Fruit fly (Drosophila melanogaster) whole organism, prepupa: ENCODE data around the gene CG4907.

Source experiments
- CG10669 ChIP-seq: fragments of 200-800 bp; sonication (Bioruptor generic); optimal IDR thresholded peaks from 3 replicates; lab custom pipeline; 2018; ENCODE audit warnings: missing biosample characterization, mild to moderate bottlenecking, missing genetic modification characterization, moderate library complexity
- CG11762 ChIP-seq: fragments of 200-800 bp; sonication (Bioruptor generic); optimal IDR thresholded peaks from 3 replicates; lab custom pipeline; 2016; ENCODE audit warnings: missing biosample characterization, missing genetic modification characterization; ENCODE audit not compliant: insufficient read depth
- CG11902 ChIP-seq: fragments of 200-800 bp; sonication (Bioruptor generic); optimal IDR thresholded peaks from 3 replicates; lab custom pipeline; 2016; ENCODE audit warnings: missing biosample characterization, missing genetic modification characterization
- CG15336 ChIP-seq: fragments of 200-800 bp; sonication (Bioruptor generic); IDR thresholded peaks from 2 replicates; pipeline ENCODE4 v1.3.6; 2022; ENCODE audit warnings: missing biosample characterization, missing genetic modification characterization
- CG31627 ChIP-seq: fragments of 200-800 bp; sonication (Bioruptor generic); optimal IDR thresholded peaks from 3 replicates; lab custom pipeline; 2016; ENCODE audit warnings: missing biosample characterization, missing genetic modification characterization
- CG32006 ChIP-seq: fragments of 200-800 bp; sonication (Bioruptor generic); optimal IDR thresholded peaks from 3 replicates; lab custom pipeline; 2017; ENCODE audit warnings: missing biosample characterization, mild to moderate bottlenecking, missing genetic modification characterization
- CG34406 ChIP-seq: fragments of 200-800 bp; sonication (Bioruptor generic); optimal IDR thresholded peaks from 3 replicates; lab custom pipeline; 2016; ENCODE audit warnings: missing biosample characterization, missing genetic modification characterization
- CG3919 ChIP-seq: fragments of 200-800 bp; sonication (Bioruptor generic); optimal IDR thresholded peaks from 3 replicates; lab custom pipeline; 2016; ENCODE audit warnings: missing biosample characterization, missing genetic modification characterization
- CG6163 ChIP-seq: fragments of 200-800 bp; sonication (Bioruptor generic); IDR thresholded peaks from 3 replicates; pipeline ENCODE4 v1.3.6; 2022; ENCODE audit warnings: missing biosample characterization, missing genetic modification characterization
- CG6792 ChIP-seq: fragments of 200-800 bp; sonication (Bioruptor generic); optimal IDR thresholded peaks from 3 replicates; lab custom pipeline; 2016; ENCODE audit warnings: missing biosample characterization, missing genetic modification characterization
- CG6808 ChIP-seq: fragments of 200-800 bp; sonication (Bioruptor generic); optimal IDR thresholded peaks from 3 replicates; lab custom pipeline; 2017; ENCODE audit warnings: missing biosample characterization, missing genetic modification characterization, mild to moderate bottlenecking, moderate library complexity, missing genetic modification reagents
- CG6854 ChIP-seq: fragments of 200-800 bp; sonication (Bioruptor generic); optimal IDR thresholded peaks from 2 replicates; lab custom pipeline; 2017; ENCODE audit warnings: missing biosample characterization, mild to moderate bottlenecking, missing genetic modification characterization
- CG7368 ChIP-seq: fragments of 200-800 bp; sonication (Bioruptor generic); optimal IDR thresholded peaks from 3 replicates; lab custom pipeline; 2016; ENCODE audit warnings: missing biosample characterization, missing genetic modification characterization
- CG8119 ChIP-seq: fragments of 200-800 bp; sonication (Bioruptor generic); IDR thresholded peaks from 3 replicates; pipeline ENCODE4 v1.3.6; 2022; ENCODE audit warnings: missing biosample characterization, missing genetic modification characterization
- CG8319 ChIP-seq: fragments of 200-800 bp; sonication (Bioruptor generic); optimal IDR thresholded peaks from 3 replicates; lab custom pipeline; 2016; ENCODE audit warnings: missing biosample characterization, missing genetic modification characterization
- CG8632 ChIP-seq: fragments of 200-800 bp; sonication (Bioruptor generic); optimal IDR thresholded peaks from 3 replicates; lab custom pipeline; 2016; ENCODE audit warnings: missing biosample characterization, missing genetic modification characterization
- Eip78C ChIP-seq: fragments of 200-800 bp; sonication (Bioruptor generic); peaks from one replicate; lab custom pipeline; 2016; ENCODE audit warnings: missing biosample characterization, missing genetic modification characterization
- Eip93F ChIP-seq: fragments of 200-800 bp; sonication (Bioruptor generic); optimal IDR thresholded peaks from 2 replicates; lab custom pipeline; 2016; ENCODE audit warnings: missing biosample characterization, mild to moderate bottlenecking, missing genetic modification characterization
- Ets21C ChIP-seq: fragments of 200-800 bp; sonication (Bioruptor generic); optimal IDR thresholded peaks from 3 replicates; lab custom pipeline; 2016; ENCODE audit warnings: missing biosample characterization, missing genetic modification characterization
- Ets96B ChIP-seq: fragments of 200-800 bp; optimal IDR thresholded peaks from 2 replicates; lab custom pipeline; 2019; ENCODE audit warnings: missing biosample characterization, mild to moderate bottlenecking, missing genetic modification characterization, moderate library complexity
- Gug ChIP-seq: fragments of 200-800 bp; sonication (Bioruptor generic); IDR thresholded peaks from 2 replicates; pipeline ENCODE4 v1.3.6; 2022; ENCODE audit warnings: missing biosample characterization, missing genetic modification characterization
- Hr39 ChIP-seq: fragments of 200-800 bp; sonication (Bioruptor generic); optimal IDR thresholded peaks from 2 replicates; lab custom pipeline; 2016; ENCODE audit warnings: missing biosample characterization, missing genetic modification characterization
- Lpt ChIP-seq: fragments of 200-800 bp; sonication (Bioruptor generic); optimal IDR thresholded peaks from 3 replicates; lab custom pipeline; 2016; ENCODE audit warnings: missing biosample characterization, missing genetic modification characterization
- Smox ChIP-seq: fragments of 200-800 bp; sonication (Bioruptor generic); optimal IDR thresholded peaks from 3 replicates; lab custom pipeline; 2016; ENCODE audit warnings: missing biosample characterization, missing genetic modification characterization
- achi ChIP-seq: fragments of 200-800 bp; sonication (Bioruptor generic); optimal IDR thresholded peaks from 3 replicates; lab custom pipeline; 2016; ENCODE audit warnings: missing biosample characterization, missing genetic modification characterization
- acj6 ChIP-seq: fragments of 200-800 bp; sonication (Bioruptor generic); optimal IDR thresholded peaks from 3 replicates; lab custom pipeline; 2016; ENCODE audit warnings: missing biosample characterization, missing genetic modification characterization
- dac ChIP-seq: fragments of 200-800 bp; sonication (Bioruptor generic); optimal IDR thresholded peaks from 2 replicates; lab custom pipeline; 2017; ENCODE audit warnings: missing biosample characterization, mild to moderate bottlenecking, missing genetic modification characterization
- dsx ChIP-seq: fragments of 200-800 bp; optimal IDR thresholded peaks from 3 replicates; lab custom pipeline; 2019; ENCODE audit warnings: missing biosample characterization, mild to moderate bottlenecking, missing genetic modification characterization, moderate library complexity; ENCODE audit not compliant: poor library complexity, severe bottlenecking
- esn ChIP-seq: fragments of 200-800 bp; sonication (Bioruptor generic); optimal IDR thresholded peaks from 2 replicates; lab custom pipeline; 2016; ENCODE audit warnings: missing biosample characterization, mild to moderate bottlenecking, missing genetic modification characterization, moderate library complexity
- fd59A ChIP-seq: fragments of 200-800 bp; sonication (Bioruptor generic); optimal IDR thresholded peaks from 2 replicates; lab custom pipeline; 2017; ENCODE audit warnings: missing biosample characterization, mild to moderate bottlenecking, missing genetic modification characterization, missing genetic modification reagents
- fd85E ChIP-seq: fragments of 200-800 bp; sonication (Bioruptor generic); optimal IDR thresholded peaks from 3 replicates; lab custom pipeline; 2016; ENCODE audit warnings: missing biosample characterization, missing genetic modification characterization
- fkh ChIP-seq: fragments of 200-800 bp; sonication (Bioruptor generic); optimal IDR thresholded peaks from 3 replicates; lab custom pipeline; 2017; ENCODE audit warnings: missing biosample characterization, mild to moderate bottlenecking, missing genetic modification characterization, moderate library complexity
- lz ChIP-seq: fragments of 200-800 bp; sonication (Bioruptor generic); optimal IDR thresholded peaks from 3 replicates; lab custom pipeline; 2016; ENCODE audit warnings: missing biosample characterization, missing genetic modification characterization
- pdm3 ChIP-seq: fragments of 200-800 bp; sonication (Bioruptor generic); optimal IDR thresholded peaks from 3 replicates; lab custom pipeline; 2016; ENCODE audit warnings: missing biosample characterization, missing genetic modification characterization
- spab ChIP-seq: fragments of 200-800 bp; sonication (Bioruptor generic); optimal IDR thresholded peaks from 2 replicates; lab custom pipeline; 2017; ENCODE audit warnings: missing biosample characterization, mild to moderate bottlenecking, missing genetic modification characterization, missing genetic modification reagents
- topi ChIP-seq: fragments of 200-800 bp; sonication (Bioruptor generic); optimal IDR thresholded peaks from 3 replicates; lab custom pipeline; 2016; ENCODE audit warnings: missing biosample characterization, missing genetic modification characterization

Gene CG4907

DNA sequence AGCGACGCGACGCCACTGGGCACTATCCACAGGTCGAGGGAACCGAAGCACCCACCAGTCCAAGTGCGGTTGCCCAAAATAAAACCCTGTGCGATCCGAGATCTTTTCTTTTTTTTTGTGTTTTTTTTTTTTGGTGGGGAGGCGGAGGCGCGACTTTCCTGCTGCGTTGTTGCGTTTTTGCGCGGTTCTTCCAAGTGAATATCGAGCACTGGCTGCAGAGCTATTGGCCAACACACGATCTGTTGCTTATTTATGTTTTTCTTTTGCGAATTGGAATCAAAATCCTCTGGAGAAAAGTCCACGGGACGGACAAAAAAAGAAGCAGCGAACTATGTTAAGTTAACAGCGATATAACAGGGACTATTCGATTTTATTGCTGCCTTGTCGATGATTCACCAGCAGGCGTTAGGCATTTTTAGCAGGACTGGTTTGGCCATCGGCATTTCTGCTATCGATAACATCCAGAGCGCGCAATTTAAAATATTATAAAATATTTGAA, 10.3 kb upstream of the CG4907 start, which contains the start of gene wge (continued):
- TF ChIP-seq lz (GFP tag; lab: Kevin White, UChicago) (peak; percentile 1), Smox (GFP tag; lab: Kevin White, UChicago) (no peak), Ets96B (tag; lab: Kevin White, UChicago) (peak; percentile 64), fd59A (peak; percentile 64), Gug (GFP tag; lab: Robert Waterston, UW) (peak; percentile 69), acj6 (GFP tag; lab: Kevin White, UChicago) (peak; percentile 22), Lpt (peak; percentile 65), CG10669 (peak; percentile 74), CG8319 (GFP tag; lab: Kevin White, UChicago) (peak; percentile 24), Hr39 (no peak), dsx (GFP tag; lab: Kevin White, UChicago) (peak; percentile 71), CG7368 (peak; percentile 23), CG6808 (GFP tag; lab: Kevin White, UChicago) (peak; percentile 93), CG8119 (peak; percentile 90), CG6792 (peak; percentile 22), esn (GFP tag; lab: Kevin White, UChicago) (peak; percentile 27), fkh (GFP tag; lab: Kevin White, UChicago) (no peak), pdm3 (GFP tag; lab: Kevin White, UChicago) (no peak), spab (GFP tag; lab: Kevin White, UChicago) (peak; percentile 87)

dm6 chr3R:22719607-22719949, 9.0 kb upstream of the CG4907 start:
- TF ChIP-seq Eip78C (GFP tag; lab: Kevin White, UChicago), result no peak
- TF ChIP-seq CG15336, result no peak
- no peak for TF ChIP-seq fd85E (GFP tag; lab: Kevin White, UChicago)
- TF ChIP-seq achi (GFP tag; lab: Kevin White, UChicago), result no peak
- TF ChIP-seq CG6163, result no peak
- TF ChIP-seq CG11902 (GFP tag; lab: Kevin White, UChicago), result no peak
- no peak for TF ChIP-seq CG6854 (GFP tag; lab: Kevin White, UChicago)
- no peak for TF ChIP-seq CG8632
- TF ChIP-seq spab (GFP tag; lab: Kevin White, UChicago), result no peak
- no peak for TF ChIP-seq Eip93F (GFP tag; lab: Kevin White, UChicago)

- no peak for TF ChIP-seq CG7368
- no peak for TF ChIP-seq CG34406
- TF ChIP-seq Gug (GFP tag; lab: Robert Waterston, UW), result no peak
- no peak for TF ChIP-seq Ets21C (GFP tag; lab: Kevin White, UChicago)
- TF ChIP-seq Eip93F (GFP tag; lab: Kevin White, UChicago), result no peak
- TF ChIP-seq Eip78C (GFP tag; lab: Kevin White, UChicago), result no peak
- no peak for TF ChIP-seq dac (GFP tag; lab: Kevin White, UChicago)
- no peak for TF ChIP-seq topi
- no peak for TF ChIP-seq spab (GFP tag; lab: Kevin White, UChicago)
Observed at dm6 chr3R:22718937-22719606, 8.5 kb upstream of the CG4907 start.

dm6 chr3R:22718401-22718800, 7.8 kb upstream of the CG4907 start:
- no peak for TF ChIP-seq CG32006 (GFP tag; lab: Kevin White, UChicago)
- TF ChIP-seq CG31627 (GFP tag; lab: Kevin White, UChicago), result no peak
- no peak for TF ChIP-seq Eip93F (GFP tag; lab: Kevin White, UChicago)

DNA sequence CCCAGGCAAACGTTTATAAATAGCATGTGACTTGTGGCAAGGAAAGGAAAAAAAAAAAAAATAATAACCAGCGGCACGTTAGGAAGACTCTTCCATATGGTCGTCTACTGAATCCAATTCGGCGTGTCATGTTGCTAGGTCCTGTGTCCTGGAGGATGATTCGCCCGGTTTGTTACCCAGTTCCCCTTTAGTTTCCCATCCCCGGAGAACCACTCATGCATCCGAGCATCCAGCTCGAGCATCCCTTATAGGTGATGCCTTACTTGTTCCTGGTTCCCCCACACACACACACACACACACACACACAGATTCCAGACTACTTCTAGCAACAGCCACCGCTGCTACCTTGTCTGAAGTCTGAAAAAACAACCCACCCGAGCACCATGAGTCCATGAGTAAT, 7.3 kb upstream of the CG4907 start:
- TF ChIP-seq CG11762 (no peak), fd59A (no peak), CG3919 (no peak), Lpt (no peak), lz (GFP tag; lab: Kevin White, UChicago) (no peak)
